Fruit fly (Drosophila melanogaster) whole organism, embryonic: ENCODE measurements around the gene NKCC.

ENCODE experiments used
- Bgb ChIP-seq: fragments of 200-800 bp; sonication (Bioruptor generic); IDR thresholded peaks from 2 replicates; pipeline ENCODE4 v1.3.6; 2022; ENCODE audit warnings: missing biosample characterization, missing genetic modification characterization; ENCODE audit not compliant: partially characterized antibody
- CG10366 ChIP-seq: fragments of 200-800 bp; sonication (Bioruptor generic); IDR thresholded peaks from 2 replicates; pipeline ENCODE4 v1.3.6; 2022; ENCODE audit warnings: missing biosample characterization, missing genetic modification characterization
- CG11085 ChIP-seq: fragments of 200-800 bp; sonication (Bioruptor generic); IDR thresholded peaks from 2 replicates; pipeline ENCODE4 v1.3.6; 2022; ENCODE audit warnings: missing biosample characterization, missing genetic modification characterization
- CG11560 ChIP-seq: fragments of 200-800 bp; sonication (Bioruptor generic); IDR thresholded peaks from 3 replicates; pipeline ENCODE4 v1.3.6; 2022; ENCODE audit warnings: missing biosample characterization, missing genetic modification characterization
- CG12744 ChIP-seq: fragments of 200-800 bp; sonication (Bioruptor generic); optimal IDR thresholded peaks from 2 replicates; lab custom pipeline; 2016; ENCODE audit warnings: missing biosample characterization, missing genetic modification characterization
- CG14441 ChIP-seq: fragments of 200-800 bp; sonication (Bioruptor generic); IDR thresholded peaks from 2 replicates; pipeline ENCODE4 v1.3.6; 2022; ENCODE audit warnings: missing biosample characterization, missing genetic modification characterization
- CG15696 ChIP-seq: fragments of 200-800 bp; sonication (Bioruptor generic); optimal IDR thresholded peaks from 2 replicates; lab custom pipeline; 2019; ENCODE audit warnings: missing biosample characterization, mild to moderate bottlenecking, missing genetic modification characterization, moderate library complexity
- CG16815 ChIP-seq: fragments of 200-800 bp; sonication (Bioruptor generic); optimal IDR thresholded peaks from 3 replicates; lab custom pipeline; 2017; ENCODE audit warnings: missing biosample characterization, mild to moderate bottlenecking, missing genetic modification characterization
- CG16863 ChIP-seq: fragments of 200-800 bp; sonication (Bioruptor generic); optimal IDR thresholded peaks from 3 replicates; lab custom pipeline; 2016; ENCODE audit warnings: missing biosample characterization, missing genetic modification characterization
- CG17186 ChIP-seq: fragments of 200-800 bp; sonication (Bioruptor generic); optimal IDR thresholded peaks from 3 replicates; lab custom pipeline; 2017; ENCODE audit warnings: missing biosample characterization, missing genetic modification reagents, missing genetic modification characterization
- CG17328 ChIP-seq: fragments of 200-800 bp; sonication (Bioruptor generic); IDR thresholded peaks from 2 replicates; pipeline ENCODE4 v1.3.6; 2022; ENCODE audit warnings: missing biosample characterization, missing genetic modification characterization
- CG17359 ChIP-seq: fragments of 200-800 bp; sonication (Bioruptor generic); optimal IDR thresholded peaks from 3 replicates; lab custom pipeline; 2018; ENCODE audit warnings: missing biosample characterization, mild to moderate bottlenecking, missing genetic modification characterization, moderate library complexity
- CG17912 ChIP-seq: fragments of 200-800 bp; sonication (Bioruptor generic); optimal IDR thresholded peaks from 2 replicates; lab custom pipeline; 2018; ENCODE audit warnings: missing biosample characterization, mild to moderate bottlenecking, missing genetic modification characterization
- CG6272 ChIP-seq: fragments of 200-800 bp; sonication (Bioruptor generic); IDR thresholded peaks from 2 replicates; pipeline ENCODE4 v1.3.6; 2022; ENCODE audit warnings: missing biosample characterization, missing genetic modification characterization
- CG6683 ChIP-seq: fragments of 200-800 bp; sonication (Bioruptor generic); optimal IDR thresholded peaks from 2 replicates; lab custom pipeline; 2017; ENCODE audit warnings: missing biosample characterization, mild to moderate bottlenecking, missing genetic modification characterization, missing genetic modification reagents
- CG8089 ChIP-seq: fragments of 200-800 bp; sonication (Bioruptor generic); optimal IDR thresholded peaks from 3 replicates; lab custom pipeline; 2016; ENCODE audit warnings: missing biosample characterization, missing genetic modification characterization
- CG8478 ChIP-seq: fragments of >200 bp; optimal IDR thresholded peaks from 2 replicates; lab custom pipeline; 2018
- CG8944 ChIP-seq: fragments of 200-800 bp; sonication (Bioruptor generic); optimal IDR thresholded peaks from 3 replicates; lab custom pipeline; 2016; ENCODE audit warnings: missing biosample characterization, missing genetic modification characterization
- CG9817 ChIP-seq: fragments of 200-800 bp; sonication (Bioruptor generic); optimal IDR thresholded peaks from 2 replicates; lab custom pipeline; 2018; ENCODE audit warnings: missing biosample characterization, mild to moderate bottlenecking, missing genetic modification characterization, moderate library complexity
- Chrac-16 ChIP-seq: fragments of 200-800 bp; sonication (Bioruptor generic); optimal IDR thresholded peaks from 3 replicates; lab custom pipeline; 2016; ENCODE audit warnings: missing biosample characterization, missing genetic modification characterization
- CkIIα-i1 ChIP-seq: fragments of 200-800 bp; sonication (Bioruptor generic); IDR thresholded peaks from 2 replicates; pipeline ENCODE4 v1.3.6; 2022; ENCODE audit warnings: missing biosample characterization, missing genetic modification characterization
- Dad ChIP-seq: fragments of 200-800 bp; sonication (Bioruptor generic); optimal IDR thresholded peaks from 3 replicates; lab custom pipeline; 2016; ENCODE audit warnings: missing biosample characterization, missing genetic modification characterization
- ERR ChIP-seq: fragments of 200-800 bp; sonication (Bioruptor generic); optimal IDR thresholded peaks from 2 replicates; lab custom pipeline; 2016; ENCODE audit warnings: missing biosample characterization, missing genetic modification characterization
- GATAe ChIP-seq: fragments of 200-800 bp; sonication (Bioruptor generic); conservative IDR thresholded peaks from 2 replicates; pipeline ENCODE4 v1.3.6; 2022; ENCODE audit warnings: missing biosample characterization, missing genetic modification characterization
- Gsc ChIP-seq: fragments of 200-800 bp; sonication (Bioruptor generic); IDR thresholded peaks from 2 replicates; pipeline ENCODE4 v1.3.6; 2022; ENCODE audit warnings: missing biosample characterization, missing genetic modification characterization
- Gug ChIP-seq: fragments of 200-800 bp; sonication (Bioruptor generic); IDR thresholded peaks from 4 replicates; pipeline ENCODE4 v1.3.6; 2022; ENCODE audit warnings: missing biosample characterization, missing genetic modification characterization
- H2.0 ChIP-seq: fragments of 200-800 bp; sonication (Bioruptor generic); IDR thresholded peaks from 2 replicates; pipeline ENCODE4 v1.3.6; 2022; ENCODE audit warnings: missing biosample characterization, missing genetic modification characterization
- Nf-YA ChIP-seq: fragments of 200-800 bp; sonication (Bioruptor generic); IDR thresholded peaks from 2 replicates; pipeline ENCODE4 v1.3.6; 2022; ENCODE audit warnings: missing biosample characterization, missing genetic modification characterization
- Rx ChIP-seq: fragments of 200-800 bp; sonication (Bioruptor generic); IDR thresholded peaks from 2 replicates; pipeline ENCODE4 v1.3.6; 2022; ENCODE audit warnings: missing biosample characterization, missing genetic modification characterization
- Trl ChIP-seq, 3 experiments: fragments of >200 bp in 2 of 3; fragments of 200-800 bp in 1 of 3; sonication (Bioruptor generic) in 1 of 3; optimal IDR thresholded peaks; 2 replicates in 1 of 3; 3 replicates in 2 of 3; lab custom pipeline; 2016 to 2017; ENCODE audit warnings: missing biosample characterization in 1 of 3, missing genetic modification characterization in 1 of 3
- al ChIP-seq: fragments of 200-800 bp; sonication (Bioruptor generic); IDR thresholded peaks from 2 replicates; pipeline ENCODE4 v1.3.6; 2022; ENCODE audit warnings: missing biosample characterization, missing genetic modification characterization
- ap ChIP-seq: fragments of 200-800 bp; sonication (Bioruptor generic); IDR thresholded peaks from 2 replicates; pipeline ENCODE4 v1.3.6; 2022; ENCODE audit warnings: missing biosample characterization, missing genetic modification characterization
- caup ChIP-seq: fragments of 200-800 bp; sonication (Bioruptor generic); optimal IDR thresholded peaks from 3 replicates; lab custom pipeline; 2017; ENCODE audit warnings: missing biosample characterization, mild to moderate bottlenecking, missing genetic modification characterization, moderate library complexity; ENCODE audit not compliant: severe bottlenecking
- chif ChIP-seq, 2 experiments: fragments of 200-800 bp; sonication (Bioruptor generic); optimal IDR thresholded peaks; 3 replicates each; lab custom pipeline; 2016; ENCODE audit warnings: missing biosample characterization in 2 of 2, missing genetic modification characterization in 2 of 2
- dan ChIP-seq: fragments of 200-800 bp; sonication (Bioruptor generic); IDR thresholded peaks from 2 replicates; pipeline ENCODE4 v1.3.6; 2022; ENCODE audit warnings: missing biosample characterization, missing genetic modification characterization
- esg ChIP-seq: fragments of 200-800 bp; sonication (Bioruptor generic); conservative IDR thresholded peaks from 2 replicates; pipeline ENCODE4 v1.3.6; 2022; ENCODE audit warnings: missing biosample characterization, missing genetic modification characterization
- exex ChIP-seq: fragments of 200-800 bp; sonication (Bioruptor generic); optimal IDR thresholded peaks from 4 replicates; lab custom pipeline; 2018; ENCODE audit warnings: missing biosample characterization, mild to moderate bottlenecking, missing genetic modification characterization, moderate library complexity
- gsb-n ChIP-seq: fragments of 200-800 bp; sonication (Bioruptor generic); optimal IDR thresholded peaks from 3 replicates; lab custom pipeline; 2018; ENCODE audit warnings: missing biosample characterization, mild to moderate bottlenecking, missing genetic modification characterization
- kni ChIP-seq: fragments of 200-800 bp; sonication (Bioruptor generic); optimal IDR thresholded peaks from 3 replicates; lab custom pipeline; 2017; ENCODE audit warnings: mild to moderate bottlenecking, missing biosample characterization, missing genetic modification reagents, missing genetic modification characterization
- mirr ChIP-seq: fragments of 200-800 bp; sonication (Bioruptor generic); optimal IDR thresholded peaks from 3 replicates; lab custom pipeline; 2018; ENCODE audit warnings: missing biosample characterization, mild to moderate bottlenecking, missing genetic modification characterization
- nerfin-2 ChIP-seq: fragments of 200-800 bp; sonication (Bioruptor generic); IDR thresholded peaks from 2 replicates; pipeline ENCODE4 v1.3.6; 2022; ENCODE audit warnings: missing biosample characterization, missing genetic modification characterization; ENCODE audit not compliant: partially characterized antibody
- nmo ChIP-seq: fragments of 200-800 bp; sonication (Bioruptor generic); optimal IDR thresholded peaks from 2 replicates; lab custom pipeline; 2018; ENCODE audit warnings: missing biosample characterization, mild to moderate bottlenecking, missing genetic modification characterization, moderate library complexity
- p53 ChIP-seq: fragments of 200-800 bp; sonication (Bioruptor generic); optimal IDR thresholded peaks from 2 replicates; lab custom pipeline; 2016; ENCODE audit warnings: missing biosample characterization, missing genetic modification characterization
- psq ChIP-seq: fragments of 200-800 bp; sonication (Bioruptor generic); optimal IDR thresholded peaks from 2 replicates; lab custom pipeline; 2017; ENCODE audit warnings: missing biosample characterization, missing genetic modification characterization
- pzg ChIP-seq: fragments of 200-800 bp; sonication (Bioruptor generic); optimal IDR thresholded peaks from 3 replicates; lab custom pipeline; 2018; ENCODE audit warnings: missing biosample characterization, mild to moderate bottlenecking, missing genetic modification characterization, moderate library complexity
- so ChIP-seq: fragments of 200-800 bp; sonication (Bioruptor generic); IDR thresholded peaks from 3 replicates; pipeline ENCODE4 v1.3.6; 2022; ENCODE audit warnings: missing biosample characterization, missing genetic modification characterization
- sqz ChIP-seq: fragments of 200-800 bp; sonication (Bioruptor generic); optimal IDR thresholded peaks from 3 replicates; lab custom pipeline; 2018; ENCODE audit warnings: missing biosample characterization, mild to moderate bottlenecking, missing genetic modification characterization
- tap ChIP-seq: fragments of 200-800 bp; optimal IDR thresholded peaks from 3 replicates; lab custom pipeline; 2019; ENCODE audit warnings: missing biosample characterization, mild to moderate bottlenecking, missing genetic modification characterization, moderate library complexity
- tna ChIP-seq: fragments of 200-800 bp; sonication (Bioruptor generic); IDR thresholded peaks from 2 replicates; pipeline ENCODE4 v1.3.6; 2022; ENCODE audit warnings: missing biosample characterization, missing genetic modification characterization; ENCODE audit not compliant: partially characterized antibody
- zf30C ChIP-seq: fragments of 200-800 bp; sonication (Bioruptor generic); optimal IDR thresholded peaks from 3 replicates; lab custom pipeline; 2018; ENCODE audit warnings: missing biosample characterization, mild to moderate bottlenecking, missing genetic modification characterization
- zfh1 ChIP-seq: fragments of 200-800 bp; sonication (Bioruptor generic); IDR thresholded peaks from 3 replicates; pipeline ENCODE4 v1.3.6; 2022; ENCODE audit warnings: missing biosample characterization, missing genetic modification characterization

The NKCC gene

DNA sequence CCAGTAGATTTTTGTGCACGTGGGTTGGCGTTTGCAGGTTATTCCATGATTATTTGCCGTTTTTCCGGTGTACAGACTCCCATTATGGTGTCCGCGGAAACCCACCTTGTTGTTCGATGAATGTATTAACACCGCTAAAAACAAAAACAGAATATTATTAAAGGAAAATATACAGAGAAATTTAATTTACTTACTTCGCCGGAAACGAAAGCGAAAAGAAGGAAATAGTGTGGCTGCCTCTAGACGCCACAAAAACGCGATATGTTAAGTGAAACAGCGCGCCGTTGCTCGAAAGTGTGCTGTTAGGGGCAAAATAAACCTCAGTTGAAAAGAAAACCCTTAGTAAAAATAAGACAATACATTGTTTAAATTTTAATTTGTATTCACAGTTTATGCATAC, 35.6 kb downstream of the NKCC start, which contains the start of gene RpL35A (continued):
- TF ChIP-seq CG10366 (GFP tag; lab: Robert Waterston, UW): peak; percentile 34; the same call in 1 of the 2 replicates
- TF ChIP-seq CG6683 (GFP tag; lab: Kevin White, UChicago): peak; percentile 48
- TF ChIP-seq al (GFP tag; lab: Robert Waterston, UW): no peak
- peak; percentile 55; the same call in 1 of the 2 replicates for TF ChIP-seq Nf-YA (GFP tag; lab: Robert Waterston, UW)
- peak; percentile 76 for TF ChIP-seq zfh1 (GFP tag; lab: Robert Waterston, UW)
- peak; percentile 81 for TF ChIP-seq Dad (GFP tag; lab: Kevin White, UChicago)
- no peak for TF ChIP-seq sqz (GFP tag; lab: Kevin White, UChicago)
- 0 out of 2 replicates have a peak, but pooled peaks have one; percentile 25 for TF ChIP-seq CG14441 (GFP tag; lab: Robert Waterston, UW)
- no peak for TF ChIP-seq Gsc
- TF ChIP-seq CG17186 (GFP tag; lab: Kevin White, UChicago): peak; percentile 100
- no peak for TF ChIP-seq psq (GFP tag; lab: Kevin White, UChicago)
- TF ChIP-seq zf30C (GFP tag; lab: Kevin White, UChicago): peak; percentile 58
- TF ChIP-seq ap: peak; percentile 32; the same call in 1 of the 2 replicates
- TF ChIP-seq CG17359 (tag; lab: Kevin White, UChicago): peak; percentile 67
- peak; percentile 16 for TF ChIP-seq CG12744 (GFP tag; lab: Kevin White, UChicago)
- TF ChIP-seq Rx (GFP tag; lab: Robert Waterston, UW): no peak
- no peak for TF ChIP-seq Chrac-16
- TF ChIP-seq Trl (optimal IDR thresholded peaks at IDR 0.05; lab: Kevin White, UChicago): no peak
- peak; percentile 70 for TF ChIP-seq Trl (GFP tag; optimal IDR thresholded peaks at IDR 0.05; lab: Kevin White, UChicago)
- TF ChIP-seq CkIIα-i1 (GFP tag; lab: Robert Waterston, UW): no peak
- no peak for TF ChIP-seq Gug (GFP tag; lab: Robert Waterston, UW)
- TF ChIP-seq pzg (GFP tag; lab: Kevin White, UChicago): peak; percentile 80
- no peak for TF ChIP-seq CG15696 (tag; lab: Kevin White, UChicago)
- no peak for TF ChIP-seq ERR (GFP tag; lab: Kevin White, UChicago)
- peak; percentile 21; the same call in 1 of the 2 replicates for TF ChIP-seq CG11085 (GFP tag; lab: Robert Waterston, UW)
- TF ChIP-seq gsb-n (tag; lab: Kevin White, UChicago): peak; percentile 59
- TF ChIP-seq esg: no peak
- peak; percentile 37 to 65 for TF ChIP-seq chif (GFP tag; optimal IDR thresholded peaks at IDR 0.05; lab: Kevin White, UChicago)
- no peak for TF ChIP-seq dan (GFP tag; lab: Robert Waterston, UW)
- peak; percentile 56 for TF ChIP-seq H2.0
- TF ChIP-seq CG17328 (GFP tag; lab: Robert Waterston, UW): peak; percentile 85
- TF ChIP-seq nmo (GFP tag; lab: Kevin White, UChicago): peak; percentile 57
- TF ChIP-seq caup: peak; percentile 92
- TF ChIP-seq Bgb: no peak
- peak; percentile 41 for TF ChIP-seq CG9817 (tag; lab: Kevin White, UChicago)
- peak; percentile 74 for TF ChIP-seq kni (GFP tag; lab: Kevin White, UChicago)
- TF ChIP-seq tna: no peak
- peak; percentile 90 for TF ChIP-seq CG17912 (GFP tag; lab: Kevin White, UChicago)
- TF ChIP-seq CG11560 (tag; lab: Robert Waterston, UW): no peak
- TF ChIP-seq CG8089 (GFP tag; lab: Kevin White, UChicago): peak; percentile 74
- no peak for TF ChIP-seq CG8478 (lab: Kevin White, UChicago)
- peak; percentile 27 for TF ChIP-seq CG16863 (GFP tag; lab: Kevin White, UChicago)
- TF ChIP-seq GATAe (GFP tag; lab: Robert Waterston, UW): no peak
- no peak for TF ChIP-seq CG8944 (GFP tag; lab: Kevin White, UChicago)
- TF ChIP-seq CG6272: no peak
- TF ChIP-seq exex: peak; percentile 26
- peak; percentile 63 for TF ChIP-seq tap (tag; lab: Kevin White, UChicago)
- peak; percentile 84; the same call in 2 of the 3 replicates for TF ChIP-seq so
- no peak for TF ChIP-seq CG16815
- TF ChIP-seq p53: peak; percentile 52
- peak; percentile 87 for TF ChIP-seq mirr
- no peak for TF ChIP-seq nerfin-2
